Fruit fly (Drosophila melanogaster) whole organism, embryonic: ENCODE results near the gene CG14341.

Experiments used
- Atf-2 ChIP-seq: fragments of 200-800 bp; sonication (Bioruptor generic); optimal IDR thresholded peaks from 2 replicates; lab custom pipeline; 2016; ENCODE audit warnings: missing biosample characterization, missing genetic modification characterization
- CG10209 ChIP-seq: fragments of 200-800 bp; sonication (Bioruptor generic); optimal IDR thresholded peaks from 3 replicates; lab custom pipeline; 2017; ENCODE audit warnings: missing biosample characterization, mild to moderate bottlenecking, missing genetic modification characterization, missing genetic modification reagents
- CG10959 ChIP-seq: fragments of 200-800 bp; sonication (Bioruptor generic); IDR thresholded peaks from 2 replicates; pipeline ENCODE4 v1.3.6; 2022; ENCODE audit warnings: missing biosample characterization, missing genetic modification characterization
- CG11504 ChIP-seq: fragments of 200-800 bp; sonication (Bioruptor generic); optimal IDR thresholded peaks from 3 replicates; lab custom pipeline; 2019; ENCODE audit warnings: missing biosample characterization, mild to moderate bottlenecking, missing genetic modification characterization, moderate library complexity
- CG12769 ChIP-seq: fragments of 200-800 bp; sonication (Bioruptor generic); optimal IDR thresholded peaks from 2 replicates; lab custom pipeline; 2019; ENCODE audit warnings: missing biosample characterization, mild to moderate bottlenecking, missing genetic modification characterization, moderate library complexity
- CG13296 ChIP-seq: fragments of 200-800 bp; sonication (Bioruptor generic); optimal IDR thresholded peaks from 3 replicates; lab custom pipeline; 2018; ENCODE audit warnings: missing biosample characterization, mild to moderate bottlenecking, missing genetic modification characterization
- CG13624 ChIP-seq: fragments of 200-800 bp; sonication (Bioruptor generic); optimal IDR thresholded peaks from 2 replicates; lab custom pipeline; 2016; ENCODE audit warnings: missing biosample characterization, missing genetic modification characterization
- CG17912 ChIP-seq: fragments of 200-800 bp; sonication (Bioruptor generic); optimal IDR thresholded peaks from 2 replicates; lab custom pipeline; 2018; ENCODE audit warnings: missing biosample characterization, mild to moderate bottlenecking, missing genetic modification characterization
- CG1832 ChIP-seq: fragments of 200-800 bp; sonication (Bioruptor generic); optimal IDR thresholded peaks from 2 replicates; lab custom pipeline; 2017; ENCODE audit warnings: missing biosample characterization, mild to moderate bottlenecking, missing genetic modification characterization, inconsistent platforms
- CG2889 ChIP-seq: fragments of 200-800 bp; sonication (Bioruptor generic); IDR thresholded peaks from 3 replicates; pipeline ENCODE4 v1.3.6; 2022; ENCODE audit warnings: missing biosample characterization, missing genetic modification characterization
- CG3838 ChIP-seq: fragments of 200-800 bp; sonication (Bioruptor generic); optimal IDR thresholded peaks from 3 replicates; lab custom pipeline; 2016; ENCODE audit warnings: missing biosample characterization, missing genetic modification characterization
- CG5245 ChIP-seq: fragments of 200-800 bp; sonication (Bioruptor generic); optimal IDR thresholded peaks from 3 replicates; lab custom pipeline; 2016; ENCODE audit warnings: missing biosample characterization, missing genetic modification characterization
- CG7372 ChIP-seq: fragments of 200-800 bp; sonication (Bioruptor generic); IDR thresholded peaks from 2 replicates; pipeline ENCODE4 v1.3.6; 2022; ENCODE audit warnings: missing biosample characterization, missing genetic modification characterization
- CG7556 ChIP-seq: fragments of 200-800 bp; sonication (Bioruptor generic); optimal IDR thresholded peaks from 2 replicates; lab custom pipeline; 2017; ENCODE audit warnings: missing biosample characterization, mild to moderate bottlenecking, missing genetic modification characterization
- CG8281 ChIP-seq: fragments of 200-800 bp; sonication (Bioruptor generic); optimal IDR thresholded peaks from 2 replicates; lab custom pipeline; 2018; ENCODE audit warnings: missing biosample characterization, mild to moderate bottlenecking, missing genetic modification characterization, moderate library complexity
- CG8924 ChIP-seq: fragments of 200-800 bp; optimal IDR thresholded peaks from 3 replicates; lab custom pipeline; 2019; ENCODE audit warnings: missing biosample characterization, mild to moderate bottlenecking, missing genetic modification characterization, moderate library complexity
- CG9215 ChIP-seq: fragments of 200-800 bp; sonication (Bioruptor generic); IDR thresholded peaks from 2 replicates; pipeline ENCODE4 v1.3.6; 2022; ENCODE audit warnings: missing biosample characterization, missing genetic modification characterization
- CkIIα-i1 ChIP-seq: fragments of 200-800 bp; sonication (Bioruptor generic); IDR thresholded peaks from 2 replicates; pipeline ENCODE4 v1.3.6; 2022; ENCODE audit warnings: missing biosample characterization, missing genetic modification characterization
- CrebB ChIP-seq: fragments of 200-800 bp; sonication (Bioruptor generic); optimal IDR thresholded peaks from 3 replicates; lab custom pipeline; 2018; ENCODE audit warnings: missing biosample characterization, mild to moderate bottlenecking, missing genetic modification characterization
- Dad ChIP-seq: fragments of 200-800 bp; sonication (Bioruptor generic); optimal IDR thresholded peaks from 3 replicates; lab custom pipeline; 2016; ENCODE audit warnings: missing biosample characterization, missing genetic modification characterization
- E2f1 ChIP-seq: fragments of 200-800 bp; sonication (Bioruptor generic); IDR thresholded peaks from 2 replicates; pipeline ENCODE4 v1.3.6; 2022; ENCODE audit warnings: missing biosample characterization, missing genetic modification characterization
- Fer1 ChIP-seq: fragments of 200-800 bp; sonication (Bioruptor generic); optimal IDR thresholded peaks from 2 replicates; lab custom pipeline; 2017; ENCODE audit warnings: missing biosample characterization, mild to moderate bottlenecking, missing genetic modification characterization
- NK7.1 ChIP-seq: fragments of 200-800 bp; sonication (Bioruptor generic); optimal IDR thresholded peaks from 3 replicates; lab custom pipeline; 2016; ENCODE audit warnings: missing biosample characterization, missing genetic modification characterization
- Pdp1 ChIP-seq, 2 experiments: fragments of 200-800 bp; sonication (Bioruptor generic); optimal IDR thresholded peaks; 3 replicates each; lab custom pipeline; 2016; ENCODE audit warnings: missing biosample characterization in 2 of 2, missing genetic modification characterization in 2 of 2, mild to moderate bottlenecking in 1 of 2, moderate library complexity in 1 of 2
- Ptx1 ChIP-seq: fragments of 200-800 bp; sonication (Bioruptor generic); IDR thresholded peaks from 2 replicates; pipeline ENCODE4 v1.3.6; 2022; ENCODE audit warnings: missing biosample characterization, missing genetic modification characterization
- Ravus ChIP-seq: fragments of 200-800 bp; sonication (Bioruptor generic); IDR thresholded peaks from 2 replicates; pipeline ENCODE4 v1.3.6; 2022; ENCODE audit warnings: missing biosample characterization, missing genetic modification characterization
- Rfx ChIP-seq: fragments of 200-800 bp; sonication (Bioruptor generic); IDR thresholded peaks from 2 replicates; pipeline ENCODE4 v1.3.6; 2022; ENCODE audit warnings: missing biosample characterization, missing genetic modification characterization
- aop ChIP-seq: fragments of 200-800 bp; sonication (Bioruptor generic); IDR thresholded peaks from 2 replicates; pipeline ENCODE4 v1.3.6; 2022; ENCODE audit warnings: missing biosample characterization, missing genetic modification characterization
- ap ChIP-seq: fragments of 200-800 bp; sonication (Bioruptor generic); IDR thresholded peaks from 2 replicates; pipeline ENCODE4 v1.3.6; 2022; ENCODE audit warnings: missing biosample characterization, missing genetic modification characterization
- bbx ChIP-seq: fragments of 200-800 bp; sonication (Bioruptor generic); IDR thresholded peaks from 2 replicates; pipeline ENCODE4 v1.3.6; 2022; ENCODE audit warnings: missing biosample characterization, missing genetic modification characterization; ENCODE audit not compliant: partially characterized antibody
- croc ChIP-seq: fragments of 200-800 bp; sonication (Bioruptor generic); conservative IDR thresholded peaks from 3 replicates; pipeline ENCODE4 v1.3.6; 2022; ENCODE audit warnings: missing biosample characterization, missing genetic modification characterization
- dmrt99B ChIP-seq: fragments of 200-800 bp; sonication (Bioruptor generic); optimal IDR thresholded peaks from 2 replicates; lab custom pipeline; 2018; ENCODE audit warnings: missing biosample characterization, mild to moderate bottlenecking, missing genetic modification characterization, moderate library complexity
- ems ChIP-seq: fragments of 200-800 bp; sonication (Bioruptor generic); optimal IDR thresholded peaks from 3 replicates; lab custom pipeline; 2016; ENCODE audit warnings: missing biosample characterization, missing genetic modification characterization
- fu2 ChIP-seq: fragments of 200-800 bp; sonication (Bioruptor generic); optimal IDR thresholded peaks from 2 replicates; lab custom pipeline; 2016; ENCODE audit warnings: missing biosample characterization, missing genetic modification characterization
- gcm2 ChIP-seq: fragments of 200-800 bp; sonication (Bioruptor generic); optimal IDR thresholded peaks from 2 replicates; lab custom pipeline; 2016; ENCODE audit warnings: missing biosample characterization, missing genetic modification characterization
- insv ChIP-seq, 2 experiments: fragments of 200-800 bp; sonication (Bioruptor generic); optimal IDR thresholded peaks; 3 replicates each; lab custom pipeline; 2016 to 2018; ENCODE audit warnings: missing biosample characterization in 2 of 2, missing genetic modification characterization in 2 of 2
- inv ChIP-seq: fragments of 200-800 bp; sonication (Bioruptor generic); IDR thresholded peaks from 2 replicates; pipeline ENCODE4 v1.3.6; 2022; ENCODE audit warnings: missing biosample characterization, missing genetic modification characterization; ENCODE audit not compliant: partially characterized antibody
- lmd ChIP-seq: fragments of 200-800 bp; sonication (Bioruptor generic); IDR thresholded peaks from 2 replicates; pipeline ENCODE4 v1.3.6; 2022; ENCODE audit warnings: missing biosample characterization, missing genetic modification characterization
- otp ChIP-seq: fragments of 200-800 bp; sonication (Bioruptor generic); IDR thresholded peaks from 3 replicates; pipeline ENCODE4, ENCODE4 v1.3.6; 2022; ENCODE audit warnings: missing biosample characterization, missing genetic modification characterization
- pb ChIP-seq: fragments of 200-800 bp; sonication (Bioruptor generic); optimal IDR thresholded peaks from 3 replicates; lab custom pipeline; 2016; ENCODE audit warnings: missing biosample characterization, missing genetic modification characterization
- pho ChIP-seq: fragments of 200-800 bp; sonication (Bioruptor generic); optimal IDR thresholded peaks from 2 replicates; lab custom pipeline; 2016; ENCODE audit warnings: missing biosample characterization, missing genetic modification characterization
- rib ChIP-seq: fragments of 200-800 bp; sonication (Bioruptor generic); IDR thresholded peaks from 2 replicates; pipeline ENCODE4 v1.3.6; 2022; ENCODE audit warnings: missing biosample characterization, missing genetic modification characterization
- ro ChIP-seq: fragments of 200-800 bp; sonication (Bioruptor generic); IDR thresholded peaks from 2 replicates; pipeline ENCODE4 v1.3.6; 2022; ENCODE audit warnings: missing biosample characterization, missing genetic modification characterization
- schlank ChIP-seq: fragments of 200-800 bp; sonication (Bioruptor generic); optimal IDR thresholded peaks from 2 replicates; lab custom pipeline; 2018; ENCODE audit warnings: missing biosample characterization, mild to moderate bottlenecking, missing genetic modification characterization
- sisA ChIP-seq: fragments of 200-800 bp; sonication (Bioruptor generic); IDR thresholded peaks from 2 replicates; pipeline ENCODE4 v1.3.6; 2022; ENCODE audit warnings: missing biosample characterization, missing genetic modification characterization
- tgo ChIP-seq: fragments of 200-800 bp; sonication (Bioruptor generic); IDR thresholded peaks from 3 replicates; pipeline ENCODE4 v1.3.6; 2022; ENCODE audit warnings: missing biosample characterization, missing genetic modification characterization
- tll ChIP-seq, 2 experiments: fragments of 200-800 bp in 1 of 2; fragments of >200 bp in 1 of 2; sonication (Bioruptor generic) in 1 of 2; optimal IDR thresholded peaks; 2 replicates each; lab custom pipeline; 2017 to 2019; ENCODE audit warnings: missing biosample characterization in 2 of 2, missing genetic modification characterization in 2 of 2, mild to moderate bottlenecking in 1 of 2, moderate library complexity in 1 of 2
- zen ChIP-seq: fragments of 200-800 bp; sonication (Bioruptor generic); optimal IDR thresholded peaks from 3 replicates; lab custom pipeline; 2018; ENCODE audit warnings: missing biosample characterization, mild to moderate bottlenecking, missing genetic modification characterization, moderate library complexity
- zen2 ChIP-seq: fragments of 200-800 bp; sonication (Bioruptor generic); IDR thresholded peaks from 3 replicates; pipeline ENCODE4 v1.3.6; 2022; ENCODE audit warnings: missing biosample characterization, missing genetic modification characterization; ENCODE audit not compliant: partially characterized antibody
- zfh2 ChIP-seq: fragments of 200-800 bp; sonication (Bioruptor generic); optimal IDR thresholded peaks from 2 replicates; lab custom pipeline; 2016; ENCODE audit warnings: missing biosample characterization, missing genetic modification characterization

CG14341 gene

DNA sequence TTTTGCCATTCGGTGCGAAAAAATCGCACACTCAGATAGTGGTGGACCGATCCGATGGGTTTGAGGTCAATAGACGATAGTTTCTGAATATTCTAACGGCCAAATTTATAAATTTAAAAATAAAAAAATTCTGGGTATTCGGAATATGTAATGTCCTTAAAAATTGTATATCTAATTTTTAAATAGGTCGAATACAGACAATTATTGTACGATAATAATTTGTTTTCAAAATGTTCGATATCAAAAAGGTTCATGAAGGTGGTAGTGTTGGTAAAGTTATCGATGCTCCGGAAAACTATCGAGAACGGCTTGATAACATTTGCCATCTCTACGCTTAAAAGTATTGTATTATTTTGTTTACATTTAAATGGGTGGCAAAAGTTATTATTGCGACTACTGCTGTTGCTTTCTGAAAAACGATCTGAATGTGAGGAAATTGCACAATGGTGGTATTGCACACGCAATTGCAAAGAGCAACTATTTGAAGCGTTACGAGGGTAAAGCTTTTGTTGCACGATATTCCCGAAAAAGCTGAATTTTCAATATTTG lies 3.6 kb downstream of the CG14341 start, which contains the start of the genes CG31922 and Plap (continued):
- TF ChIP-seq Fer1 (GFP tag; lab: Kevin White, UChicago) (peak; percentile 70), CG13296 (GFP tag; lab: Kevin White, UChicago) (peak; percentile 49), CG3838 (GFP tag; lab: Kevin White, UChicago) (no peak), Rfx (GFP tag; lab: Robert Waterston, UW) (peak; percentile 82), CG10209 (peak; percentile 51), zen2 (GFP tag; lab: Robert Waterston, UW) (peak; percentile 73; the same call in 2 of the 3 replicates), fu2 (GFP tag; lab: Kevin White, UChicago) (peak; percentile 27), CG1832 (GFP tag; lab: Kevin White, UChicago) (no peak), tgo (GFP tag; lab: Robert Waterston, UW) (peak; percentile 61; the same call in 1 of the 3 replicates), pho (GFP tag; lab: Kevin White, UChicago) (peak; percentile 81), zfh2 (GFP tag; lab: Kevin White, UChicago) (peak; percentile 84), Dad (GFP tag; lab: Kevin White, UChicago) (peak; percentile 60), CG5245 (GFP tag; lab: Kevin White, UChicago) (peak; percentile 39), inv (GFP tag; lab: Robert Waterston, UW) (peak; percentile 91), CG12769 (tag; lab: Kevin White, UChicago) (no peak), Ravus (no peak), croc (GFP tag; lab: Robert Waterston, UW) (peak; percentile 23; the same call in 1 of the 3 replicates), CG17912 (GFP tag; lab: Kevin White, UChicago) (no peak), CrebB (tag; lab: Kevin White, UChicago) (peak; percentile 32), CG8924 (peak; percentile 68), sisA (GFP tag; lab: Robert Waterston, UW) (no peak), lmd (GFP tag; lab: Robert Waterston, UW) (peak; percentile 43; the same call in 1 of the 2 replicates), CG9215 (GFP tag; lab: Robert Waterston, UW) (peak; percentile 78), CG7372 (GFP tag; lab: Robert Waterston, UW) (peak; percentile 54; the same call in 1 of the 2 replicates), NK7.1 (GFP tag; lab: Kevin White, UChicago) (no peak), E2f1 (no peak), tll (GFP tag; optimal IDR thresholded peaks at IDR 0.05; lab: Kevin White, UChicago) (peak in 1 of 2 experiments; percentile 8), CG11504 (tag; lab: Kevin White, UChicago) (no peak), Ptx1 (GFP tag; lab: Robert Waterston, UW) (peak; percentile 61; the same call in 1 of the 2 replicates), pb (GFP tag; lab: Kevin White, UChicago) (no peak), gcm2 (GFP tag; lab: Kevin White, UChicago) (no peak), dmrt99B (tag; lab: Kevin White, UChicago) (no peak), otp (GFP tag; lab: Robert Waterston, UW) (no peak), CG8281 (tag; lab: Kevin White, UChicago) (peak; percentile 36), Atf-2 (GFP tag; lab: Kevin White, UChicago) (peak; percentile 32), ap (0 out of 2 replicates have a peak, but pooled peaks have one; percentile 4), bbx (GFP tag; lab: Robert Waterston, UW) (peak; percentile 83), ro (GFP tag; lab: Robert Waterston, UW) (no peak), CG2889 (no peak), CG10959 (GFP tag; lab: Robert Waterston, UW) (no peak), CG7556 (GFP tag; lab: Kevin White, UChicago) (peak; percentile 48), ems (GFP tag; lab: Kevin White, UChicago) (peak; percentile 71), CkIIα-i1 (GFP tag; lab: Robert Waterston, UW) (no peak), insv (GFP tag; optimal IDR thresholded peaks at IDR 0.05; lab: Kevin White, UChicago) (peak in 1 of 2 experiments; percentile 35), rib (GFP tag; lab: Robert Waterston, UW) (peak; percentile 84), aop (GFP tag; lab: Robert Waterston, UW) (no peak), Pdp1 (GFP tag; optimal IDR thresholded peaks at IDR 0.05; lab: Kevin White, UChicago) (peak; percentile 63 to 68), CG13624 (peak; percentile 81), schlank (tag; lab: Kevin White, UChicago) (no peak), zen (tag; lab: Kevin White, UChicago) (peak; percentile 37)
